Worm (Caenorhabditis elegans) whole organism, late embryonic: ENCODE data around the gene C09F12.2.

ENCODE experiments used
- ama-1 ChIP-seq: fragments of 150-350 bp; optimal IDR thresholded peaks from 2 replicates; lab custom pipeline; 2014
- ceh-2 ChIP-seq: sonication (generic microtip); optimal IDR thresholded peaks from 2 replicates; lab custom pipeline; 2016; ENCODE audit warnings: missing genotype, missing genetic modification characterization, missing compliant biosample characterization
- ceh-48 ChIP-seq: sonication (generic microtip); optimal IDR thresholded peaks from 2 replicates; lab custom pipeline; 2016; ENCODE audit warnings: missing genetic modification characterization, inconsistent platforms, missing compliant biosample characterization
- dve-1 ChIP-seq: sonication (generic microtip); optimal IDR thresholded peaks from 2 replicates; lab custom pipeline; 2017; ENCODE audit warnings: antibody characterized with exemption, mild to moderate bottlenecking, missing genetic modification characterization, missing compliant biosample characterization
- ets-4 ChIP-seq: sonication (generic microtip); optimal IDR thresholded peaks from 2 replicates; lab custom pipeline; 2016; ENCODE audit warnings: missing genetic modification characterization, missing compliant biosample characterization
- lin-11 ChIP-seq: fragments of 200-800 bp; sonication (Bioruptor generic); optimal IDR thresholded peaks from 2 replicates; lab custom pipeline; 2018; ENCODE audit warnings: mild to moderate bottlenecking, missing genetic modification characterization, missing compliant biosample characterization
- nhr-11 ChIP-seq: fragments of 150-350 bp; optimal IDR thresholded peaks from 2 replicates; lab custom pipeline; 2014; ENCODE audit warnings: missing biosample characterization, missing genetic modification characterization
- pqm-1 ChIP-seq: sonication (generic microtip); optimal IDR thresholded peaks from 2 replicates; lab custom pipeline; 2016; ENCODE audit warnings: missing genetic modification characterization, missing compliant biosample characterization

- TF ChIP-seq ceh-2 (tag; lab: Kevin White, UChicago) (no peak), ceh-48 (tag; lab: Kevin White, UChicago) (no peak), dve-1 (tag; lab: Kevin White, UChicago) (no peak), nhr-11 (tag; lab: Kevin White, UChicago) (no peak), ets-4 (tag; lab: Kevin White, UChicago) (no peak), pqm-1 (no peak), ama-1 (lab: Kevin White, UChicago) (no peak), lin-11 (tag; lab: Kevin White, UChicago) (no peak)
Measured at ce11 chrX:11080170-11080728, 26.5 kb downstream of the C09F12.2 start, which contains the start of gene sulp-7.
